Worm (Caenorhabditis elegans) whole organism, L1 larva: ENCODE data around the gene R10E9.4.

Experiments used
- C34B4.2 ChIP-seq: sonication (generic microtip); optimal IDR thresholded peaks from 2 replicates; lab custom pipeline; 2017; ENCODE audit warnings: mild to moderate bottlenecking, missing genetic modification characterization, missing compliant biosample characterization
- Y116A8C.19 ChIP-seq: sonication (generic microtip); optimal IDR thresholded peaks from 2 replicates; lab custom pipeline; 2016; ENCODE audit warnings: missing compliant biosample characterization, missing genetic modification characterization, borderline replicate concordance
- alr-1 ChIP-seq: fragments of 200-800 bp; sonication (Bioruptor generic); optimal IDR thresholded peaks from 2 replicates; lab custom pipeline; 2018; ENCODE audit warnings: borderline replicate concordance, mild to moderate bottlenecking, missing genetic modification characterization, missing compliant biosample characterization
- aly-2 ChIP-seq: fragments of 150-350 bp; optimal IDR thresholded peaks from 2 replicates; lab custom pipeline; 2014; ENCODE audit warnings: missing biosample characterization, missing genetic modification characterization
- ama-1 ChIP-seq: fragments of 150-350 bp; optimal IDR thresholded peaks from 2 replicates; lab custom pipeline; 2014
- blmp-1 ChIP-seq: fragments of 150-350 bp; optimal IDR thresholded peaks from 2 replicates; lab custom pipeline; 2014; ENCODE audit warnings: missing biosample characterization, missing genetic modification characterization
- ceh-63 ChIP-seq: fragments of 200-800 bp; sonication (Bioruptor generic); optimal IDR thresholded peaks from 2 replicates; lab custom pipeline; 2018; ENCODE audit warnings: mild to moderate bottlenecking, missing genetic modification characterization, missing compliant biosample characterization
- ceh-88 ChIP-seq: fragments of 200-800 bp; sonication (Bioruptor generic); IDR thresholded peaks from 2 replicates; pipeline ENCODE4 v1.3.6; 2022; ENCODE audit warnings: missing genetic modification characterization, missing compliant biosample characterization
- efl-1 ChIP-seq, 4 experiments: fragments of 150-350 bp; optimal IDR thresholded peaks in 3 of 4; peaks in 1 of 4; 1 replicate in 1 of 4; 2 replicates in 3 of 4; lab custom pipeline; 2014; ENCODE audit warnings: missing biosample characterization in 2 of 4, missing genetic modification characterization in 2 of 4, missing genetic modification reagents in 2 of 4
- egl-13 ChIP-seq: sonication (generic microtip); optimal IDR thresholded peaks from 2 replicates; lab custom pipeline; 2016; ENCODE audit warnings: missing genotype, missing genetic modification reagents, missing genetic modification characterization, missing compliant biosample characterization
- elt-2 ChIP-seq: sonication (generic microtip); optimal IDR thresholded peaks from 2 replicates; lab custom pipeline; 2016; ENCODE audit warnings: missing genetic modification characterization, mild to moderate bottlenecking, inconsistent platforms, missing compliant biosample characterization, missing genetic modification reagents
- elt-3 ChIP-seq, 6 experiments: fragments of 150-350 bp in 1 of 6; sonication (generic microtip); optimal IDR thresholded peaks; 2 replicates each; lab custom pipeline; 2017 to 2018; ENCODE audit warnings: missing biosample characterization in 6 of 6, missing genetic modification characterization in 6 of 6, inconsistent platforms in 1 of 6
- ets-5 ChIP-seq: fragments of 200-800 bp; sonication (Bioruptor generic); IDR thresholded peaks from 2 replicates; pipeline ENCODE4 v1.3.6; 2022; ENCODE audit warnings: missing genetic modification characterization, missing compliant biosample characterization
- fkh-10 ChIP-seq: sonication (generic microtip); optimal IDR thresholded peaks from 2 replicates; lab custom pipeline; 2017; ENCODE audit warnings: missing biosample characterization, missing genetic modification reagents, missing genetic modification characterization
- fkh-4 ChIP-seq: sonication (generic microtip); optimal IDR thresholded peaks from 2 replicates; lab custom pipeline; 2016; ENCODE audit warnings: missing compliant biosample characterization, missing genetic modification characterization, borderline replicate concordance
- fkh-8 ChIP-seq: sonication (generic microtip); optimal IDR thresholded peaks from 2 replicates; lab custom pipeline; 2016; ENCODE audit warnings: mild to moderate bottlenecking, missing genetic modification characterization, missing compliant biosample characterization
- irx-1 ChIP-seq: sonication (generic microtip); optimal IDR thresholded peaks from 2 replicates; lab custom pipeline; 2016; ENCODE audit warnings: missing genetic modification characterization, missing compliant biosample characterization
- isw-1 ChIP-seq: fragments of 200-800 bp; sonication (Bioruptor generic); IDR thresholded peaks from 2 replicates; pipeline ENCODE4 v1.3.6; 2022; ENCODE audit warnings: missing genetic modification characterization, missing compliant biosample characterization
- lin-14 ChIP-seq: fragments of 200-800 bp; sonication (Bioruptor generic); optimal IDR thresholded peaks from 2 replicates; lab custom pipeline; 2018; ENCODE audit warnings: mild to moderate bottlenecking, missing genetic modification characterization, moderate library complexity, missing compliant biosample characterization
- lin-15B ChIP-seq: fragments of 150-350 bp; sonication (generic microtip); optimal IDR thresholded peaks from 3 replicates; lab custom pipeline; 2014; ENCODE audit warnings: missing biosample characterization, missing genetic modification characterization
- lin-35 ChIP-seq, 2 experiments: fragments of 150-350 bp; optimal IDR thresholded peaks; 2 replicates each; lab custom pipeline; 2014; ENCODE audit warnings: missing biosample characterization in 2 of 2, missing genetic modification characterization in 2 of 2, missing genetic modification reagents in 2 of 2
- lin-39 ChIP-seq: fragments of 150-350 bp; optimal IDR thresholded peaks from 2 replicates; lab custom pipeline; 2014; ENCODE audit warnings: missing biosample characterization, missing genetic modification reagents, missing genetic modification characterization
- mab-9 ChIP-seq: fragments of 200-800 bp; sonication (Bioruptor generic); IDR thresholded peaks from 2 replicates; pipeline ENCODE4 v1.3.6; 2022; ENCODE audit warnings: missing genetic modification reagents, missing genetic modification characterization, missing compliant biosample characterization
- nhr-237 ChIP-seq: fragments of 150-350 bp; optimal IDR thresholded peaks from 2 replicates; lab custom pipeline; 2014; ENCODE audit warnings: missing biosample characterization, missing genetic modification characterization
- nhr-47 ChIP-seq: sonication (generic microtip); optimal IDR thresholded peaks from 2 replicates; lab custom pipeline; 2016; ENCODE audit warnings: mild to moderate bottlenecking, missing genetic modification characterization, moderate library complexity, missing compliant biosample characterization
- nhr-71 ChIP-seq: sonication (generic microtip); optimal IDR thresholded peaks from 2 replicates; lab custom pipeline; 2016; ENCODE audit warnings: mild to moderate bottlenecking, missing genetic modification characterization, moderate library complexity, missing compliant biosample characterization
- nhr-76 ChIP-seq: sonication (generic microtip); optimal IDR thresholded peaks from 2 replicates; lab custom pipeline; 2017; ENCODE audit warnings: missing biosample characterization, missing genetic modification characterization
- nhr-77 ChIP-seq: fragments of 150-350 bp; optimal IDR thresholded peaks from 2 replicates; lab custom pipeline; 2014; ENCODE audit warnings: missing biosample characterization, missing genetic modification characterization
- nhr-85 ChIP-seq: sonication (generic microtip); peaks from one replicate; lab custom pipeline; 2016; ENCODE audit warnings: missing genetic modification characterization, inconsistent platforms, missing compliant biosample characterization
- nhr-90 ChIP-seq: sonication (generic microtip); optimal IDR thresholded peaks from 2 replicates; lab custom pipeline; 2016; ENCODE audit warnings: mild to moderate bottlenecking, missing genetic modification characterization, missing compliant biosample characterization; ENCODE audit not compliant: poor library complexity
- pag-3 ChIP-seq: sonication (generic microtip); optimal IDR thresholded peaks from 2 replicates; lab custom pipeline; 2017; ENCODE audit warnings: missing genetic modification characterization, mild to moderate bottlenecking, missing compliant biosample characterization, antibody characterized with exemption, borderline replicate concordance; ENCODE audit not compliant: insufficient read depth
- rnt-1 ChIP-seq: sonication (generic microtip); optimal IDR thresholded peaks from 2 replicates; lab custom pipeline; 2016; ENCODE audit warnings: mild to moderate bottlenecking, missing genetic modification characterization, moderate library complexity, missing compliant biosample characterization
- skn-1 ChIP-seq: fragments of 150-350 bp; optimal IDR thresholded peaks from 2 replicates; lab custom pipeline; 2014; ENCODE audit warnings: missing biosample characterization, missing genetic modification characterization
- snpc-4 ChIP-seq: fragments of 150-350 bp; optimal IDR thresholded peaks from 2 replicates; lab custom pipeline; 2014; ENCODE audit warnings: missing biosample characterization, missing genetic modification characterization
- snu-23 ChIP-seq: sonication (generic microtip); optimal IDR thresholded peaks from 2 replicates; lab custom pipeline; 2016; ENCODE audit warnings: missing genetic modification characterization, missing compliant biosample characterization
- sptf-1 ChIP-seq: fragments of 150-350 bp; optimal IDR thresholded peaks from 2 replicates; lab custom pipeline; 2014; ENCODE audit warnings: missing biosample characterization, missing genetic modification characterization
- sup-37 ChIP-seq: fragments of 200-800 bp; sonication (Bioruptor generic); optimal IDR thresholded peaks from 2 replicates; lab custom pipeline; 2018; ENCODE audit warnings: mild to moderate bottlenecking, missing genetic modification characterization, missing compliant biosample characterization
- swsn-7 ChIP-seq: sonication (generic microtip); optimal IDR thresholded peaks from 2 replicates; lab custom pipeline; 2016; ENCODE audit warnings: missing genetic modification characterization, missing compliant biosample characterization
- unc-130 ChIP-seq: fragments of 150-350 bp; optimal IDR thresholded peaks from 2 replicates; lab custom pipeline; 2017; ENCODE audit warnings: missing biosample characterization, missing genetic modification characterization, inconsistent platforms
- unc-30 ChIP-seq: sonication (generic microtip); optimal IDR thresholded peaks from 2 replicates; lab custom pipeline; 2017; ENCODE audit warnings: missing biosample characterization, missing genetic modification characterization
- unc-62 ChIP-seq: fragments of 150-350 bp; optimal IDR thresholded peaks from 2 replicates; lab custom pipeline; 2014; ENCODE audit warnings: missing biosample characterization, missing genetic modification reagents, missing genetic modification characterization
- unc-86 ChIP-seq: sonication (generic microtip); optimal IDR thresholded peaks from 2 replicates; lab custom pipeline; 2016; ENCODE audit warnings: missing genetic modification characterization, missing compliant biosample characterization
- unc-98 ChIP-seq: fragments of 200-800 bp; sonication (Bioruptor generic); IDR thresholded peaks from 2 replicates; pipeline ENCODE4 v1.3.6; 2022; ENCODE audit warnings: missing genetic modification characterization, missing compliant biosample characterization
- vab-15 ChIP-seq: sonication (generic microtip); optimal IDR thresholded peaks from 2 replicates; lab custom pipeline; 2017; ENCODE audit warnings: missing genotype, mild to moderate bottlenecking, missing genetic modification characterization, missing compliant biosample characterization
- xbp-1 ChIP-seq: sonication (generic microtip); optimal IDR thresholded peaks from 2 replicates; lab custom pipeline; 2016; ENCODE audit warnings: missing genetic modification characterization, missing compliant biosample characterization
- zip-4 ChIP-seq: fragments of 200-800 bp; sonication (Bioruptor generic); optimal IDR thresholded peaks from 2 replicates; lab custom pipeline; 2018; ENCODE audit warnings: mild to moderate bottlenecking, missing genetic modification characterization, moderate library complexity, missing compliant biosample characterization
- ztf-11 ChIP-seq, 2 experiments: sonication (generic microtip); optimal IDR thresholded peaks; 2 replicates each; lab custom pipeline; 2016 to 2017; ENCODE audit warnings: missing genetic modification characterization in 2 of 2, missing biosample characterization in 1 of 2, missing compliant biosample characterization in 1 of 2

The R10E9.4 gene

DNA sequence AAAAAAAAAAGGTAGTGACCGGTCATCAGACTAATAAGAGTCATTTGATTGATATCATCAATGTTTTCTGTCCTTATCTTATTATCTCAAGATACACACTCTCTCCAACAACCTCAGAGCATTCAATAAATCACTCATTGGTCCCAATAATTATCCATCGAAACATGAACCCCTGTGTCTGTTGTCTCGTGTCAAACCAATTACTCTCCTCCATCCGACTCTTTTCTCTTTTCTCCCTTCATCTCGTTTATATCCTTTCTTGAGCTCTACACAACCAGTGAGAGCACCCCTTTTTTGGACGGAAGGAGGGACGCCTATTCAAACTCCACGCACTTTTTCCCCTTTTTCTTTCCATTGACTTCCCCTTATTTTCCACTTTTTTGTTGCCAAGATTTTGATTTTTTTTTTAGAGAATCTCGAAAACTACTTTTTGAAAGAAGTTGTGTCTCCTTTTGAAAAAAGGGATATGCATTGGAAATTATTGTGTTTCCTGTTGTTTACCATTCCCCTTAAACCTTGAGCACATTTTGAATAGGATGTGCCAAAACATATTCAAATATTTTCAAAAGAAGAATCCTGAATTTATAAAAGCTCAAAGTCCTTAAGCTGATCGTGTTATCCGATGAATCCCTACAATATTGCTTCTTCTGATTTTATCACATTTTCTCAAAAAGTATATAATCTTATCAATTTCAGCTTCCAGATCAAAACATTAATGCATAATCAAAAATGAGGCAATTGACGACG, 33.0 kb upstream of the R10E9.4 start, which contains the start of gene pxd-1 (continued):
- TF ChIP-seq blmp-1 (tag; lab: Kevin White, UChicago) (no peak), nhr-71 (peak; percentile 55), vab-15 (peak; percentile 37), rnt-1 (tag; lab: Kevin White, UChicago) (peak; percentile 58), lin-39 (tag; lab: Kevin White, UChicago) (no peak), unc-30 (tag; lab: Kevin White, UChicago) (no peak), mab-9 (GFP tag; lab: Robert Waterston, UW) (no peak), pag-3 (tag; lab: Kevin White, UChicago) (no peak), nhr-85 (peak; percentile 13), snu-23 (GFP tag; lab: Kevin White, UChicago) (peak; percentile 18), irx-1 (tag; lab: Kevin White, UChicago) (peak; percentile 12), nhr-237 (tag; lab: Kevin White, UChicago) (no peak), fkh-4 (tag; lab: Kevin White, UChicago) (no peak), egl-13 (no peak), lin-14 (GFP tag; lab: Kevin White, UChicago) (peak; percentile 78), elt-3 (tag; optimal IDR thresholded peaks at IDR 0.05; lab: Kevin White, UChicago) (no peak), skn-1 (tag; lab: Kevin White, UChicago) (peak; percentile 4), efl-1 (optimal IDR thresholded peaks at IDR 0.05; lab: Kevin White, UChicago) (no peak), efl-1 (GFP tag; optimal IDR thresholded peaks at IDR 0.05 in 1 of 2; lab: Kevin White, UChicago) (no peak), alr-1 (tag; lab: Kevin White, UChicago) (no peak), fkh-10 (GFP tag; lab: Kevin White, UChicago) (peak; percentile 56), ceh-63 (GFP tag; lab: Kevin White, UChicago) (no peak)

- TF ChIP-seq zip-4, result peak; percentile 72
- peak; percentile 34 for TF ChIP-seq fkh-4 (tag; lab: Kevin White, UChicago)
- peak; percentile 62 for TF ChIP-seq fkh-8 (tag; lab: Kevin White, UChicago)
- TF ChIP-seq elt-3 (tag; optimal IDR thresholded peaks at IDR 0.05; lab: Kevin White, UChicago), result peak in 3 of 6 experiments; percentile 3 to 74 (median 56)
- peak; percentile 84 for TF ChIP-seq swsn-7 (tag; lab: Kevin White, UChicago)
- peak; percentile 88 for TF ChIP-seq lin-39 (tag; lab: Kevin White, UChicago)
- peak; percentile 76 to 90 for TF ChIP-seq lin-35 (GFP tag; optimal IDR thresholded peaks at IDR 0.05; lab: Kevin White, UChicago)
- TF ChIP-seq nhr-90 (tag; lab: Kevin White, UChicago), result peak; percentile 92
- TF ChIP-seq ets-5 (GFP tag; lab: Robert Waterston, UW), result no peak
- TF ChIP-seq isw-1 (GFP tag; lab: Robert Waterston, UW), result peak; percentile 64
- peak; percentile 55 for TF ChIP-seq skn-1 (tag; lab: Kevin White, UChicago)
- TF ChIP-seq unc-62 (GFP tag; lab: Kevin White, UChicago), result no peak
- TF ChIP-seq nhr-77 (tag; lab: Kevin White, UChicago), result peak; percentile 37
- no peak for TF ChIP-seq ceh-63 (GFP tag; lab: Kevin White, UChicago)
- TF ChIP-seq unc-98, result no peak
- TF ChIP-seq ceh-88 (GFP tag; lab: Robert Waterston, UW), result peak; percentile 51; the same call in 1 of the 2 replicates
- TF ChIP-seq Y116A8C.19 (tag; lab: Kevin White, UChicago), result no peak
- peak; percentile 76 to 83 for TF ChIP-seq efl-1 (optimal IDR thresholded peaks at IDR 0.05; lab: Kevin White, UChicago)
- TF ChIP-seq efl-1 (GFP tag; optimal IDR thresholded peaks at IDR 0.05 in 1 of 2; lab: Kevin White, UChicago), result peak; percentile 78 to 98
- TF ChIP-seq ztf-11 (tag; optimal IDR thresholded peaks at IDR 0.05; lab: Kevin White, UChicago), result peak in 1 of 2 experiments; percentile 61
- TF ChIP-seq C34B4.2, result no peak
- TF ChIP-seq xbp-1 (tag; lab: Kevin White, UChicago), result peak; percentile 83
- no peak for TF ChIP-seq nhr-76 (tag; lab: Kevin White, UChicago)
- no peak for TF ChIP-seq ama-1 (lab: Kevin White, UChicago)
- no peak for TF ChIP-seq sup-37
- peak; percentile 9 for TF ChIP-seq aly-2 (tag; lab: Kevin White, UChicago)
- peak; percentile 90 for TF ChIP-seq nhr-47
- peak; percentile 90 for TF ChIP-seq elt-2 (tag; lab: Kevin White, UChicago)
- TF ChIP-seq sptf-1, result no peak
- TF ChIP-seq unc-86 (tag; lab: Kevin White, UChicago), result peak; percentile 76
- TF ChIP-seq unc-130 (tag; lab: Kevin White, UChicago), result peak; percentile 74
- TF ChIP-seq fkh-10 (GFP tag; lab: Kevin White, UChicago), result peak; percentile 9
- peak; percentile 82 for TF ChIP-seq snpc-4
- TF ChIP-seq snu-23 (GFP tag; lab: Kevin White, UChicago), result peak; percentile 89
- peak; percentile 67 for TF ChIP-seq lin-15B
Measured at ce11 chrIII:4004064-4004580, 31.5 kb upstream of the R10E9.4 start, which contains the start of gene tif-1A. Gene tif-1A (minus strand): TSS chrIII:4004114.
